Worm (Caenorhabditis elegans): ENCODE measurements around the gene col-137.
A peak's percentile ranks its signal among the peaks of the same experiment; 100 is the strongest.
"Not testable (repeated sequence)": the region's sequence is repeated elsewhere in the genome, so short reads cannot be mapped to it uniquely, and the experiment has no call there.

The col-137 gene

DNA sequence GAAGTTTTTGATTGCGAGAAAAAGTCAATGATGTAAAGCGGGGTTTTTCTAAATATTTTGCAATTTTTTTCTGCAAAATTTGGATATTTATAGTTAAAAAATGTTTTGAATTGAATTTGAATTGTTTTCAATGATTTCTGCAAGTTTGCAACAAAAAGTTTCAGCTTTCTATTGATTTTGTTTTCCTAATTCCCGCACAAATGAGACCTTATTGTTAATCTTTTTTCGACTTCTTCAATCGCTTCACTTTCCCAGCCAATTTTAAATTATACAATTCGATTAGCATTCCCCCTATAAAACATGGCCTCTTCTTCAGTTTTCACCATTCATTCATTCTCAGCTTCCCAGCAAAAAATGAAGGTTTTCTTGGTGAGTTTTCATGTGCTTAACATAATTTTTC, 28.0 kb upstream of the col-137 start, which contains the start of gene fipr-27:
Gene fipr-27, plus strand, starts transcription at position 301 of the 400 bp plus-strand sequence.
- TF ChIP-seq tlf-1 (GFP tag; optimal IDR thresholded peaks at IDR 0.05) (no peak), F49E8.2 (tag; optimal IDR thresholded peaks at IDR 0.05; ENCODE audit: insufficient read depth) (no peak), F57C9.4 (tag; optimal IDR thresholded peaks at IDR 0.05) (no peak), Y67H2A.10 (GFP tag; conservative IDR thresholded peaks at IDR 0.05) (no peak), nhr-80 (tag; optimal IDR thresholded peaks at IDR 0.05) (no peak), lin-54 (GFP tag; optimal IDR thresholded peaks at IDR 0.05) (no peak), attf-5 (GFP tag; optimal IDR thresholded peaks at IDR 0.05) (no peak), T07F8.4 (tag; optimal IDR thresholded peaks at IDR 0.05) (no peak), athp-1 (tag; optimal IDR thresholded peaks at IDR 0.05) (no peak), ceh-58 (GFP tag; IDR thresholded peaks at IDR 0.05) (no peak), pbrm-1 (GFP tag; IDR thresholded peaks at IDR 0.05) (no peak)

DNA sequence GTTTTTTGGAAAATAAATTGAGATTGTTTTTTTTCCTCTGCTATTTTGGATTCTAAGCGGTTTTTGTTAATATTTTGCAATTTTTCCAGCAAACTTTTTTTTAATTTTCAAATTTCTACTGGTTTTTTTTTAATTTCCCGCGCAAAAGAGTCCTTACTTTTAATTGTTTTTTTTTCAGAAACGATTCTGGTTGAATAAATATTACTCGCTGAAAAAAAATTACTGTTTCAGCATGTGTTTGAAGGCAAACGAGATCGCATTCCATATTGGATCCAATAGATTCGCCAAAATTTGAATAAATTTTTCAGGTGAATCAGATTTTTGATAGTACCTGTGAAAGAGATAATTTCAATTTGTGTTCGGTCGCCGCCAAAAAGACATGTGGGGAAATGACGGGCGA, 27.2 kb upstream of the col-137 start:
- TF ChIP-seq ceh-58 (GFP tag; IDR thresholded peaks at IDR 0.05) (no peak), attf-6 (GFP tag; IDR thresholded peaks at IDR 0.05) (0 out of 2 replicates have a peak, but pooled peaks have one; percentile 15), snpc-4 (GFP tag; optimal IDR thresholded peaks at IDR 0.05) (no peak), snpc-4 (tag; optimal IDR thresholded peaks at IDR 0.05) (peak in 1 of 4 experiments; percentile 44), ztf-18 (tag; optimal IDR thresholded peaks at IDR 0.05) (no peak), mcd-1 (GFP tag; IDR thresholded peaks at IDR 0.05) (no peak)

DNA sequence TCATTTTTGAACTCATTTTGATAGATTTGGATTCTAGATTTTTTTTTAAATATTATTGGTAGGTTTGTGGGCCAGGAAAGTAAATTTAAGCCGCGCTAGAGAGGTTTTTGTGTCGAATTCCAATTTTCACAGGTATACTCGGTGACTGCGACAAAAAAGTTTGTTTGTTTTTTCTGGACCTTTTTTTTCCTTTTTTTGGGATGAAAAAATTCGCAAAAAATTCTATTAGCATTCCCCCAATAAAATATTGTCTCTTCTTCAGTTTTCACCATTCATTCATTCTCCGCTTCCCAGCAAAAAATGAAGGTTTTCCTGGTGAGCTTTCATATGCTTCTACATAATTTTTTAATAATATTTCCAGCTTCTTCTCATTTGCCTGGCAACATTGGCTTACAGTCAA, 26.5 kb upstream of the col-137 start, which contains the start of gene Y51H4A.936:
Gene Y51H4A.936, plus strand, starts transcription at position 301 of the 400 bp plus-strand sequence.
- TF ChIP-seq let-526 (GFP tag; IDR thresholded peaks at IDR 0.05) (no peak), D2030.7 (GFP tag; IDR thresholded peaks at IDR 0.05) (no peak), ceh-79 (tag; optimal IDR thresholded peaks at IDR 0.05) (no peak), ceh-100 (GFP tag; IDR thresholded peaks at IDR 0.05) (no peak)

DNA sequence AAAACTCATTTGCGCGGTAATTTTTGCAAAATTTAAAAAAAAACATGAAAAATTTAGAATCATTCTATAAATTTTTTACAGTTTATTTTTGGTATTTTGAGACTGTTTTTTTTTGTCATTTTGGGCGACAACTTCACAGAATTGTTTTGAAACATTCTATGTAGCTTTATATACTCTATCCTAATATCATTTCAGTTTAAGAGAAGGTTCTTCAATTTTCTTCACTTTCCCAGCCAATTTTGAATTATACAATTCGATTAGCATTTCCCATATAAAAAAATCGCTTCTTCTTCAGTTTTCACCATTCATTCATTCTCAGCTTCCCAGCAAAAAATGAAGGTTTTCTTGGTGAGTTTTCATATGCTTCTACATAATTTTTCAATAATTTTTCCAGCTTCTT, 25.1 kb upstream of the col-137 start, which contains the start of gene fipr-28:
Gene fipr-28, plus strand, starts transcription at position 301 of the 400 bp plus-strand sequence.
- TF ChIP-seq pbrm-1 (GFP tag; IDR thresholded peaks at IDR 0.05), result no peak
- TF ChIP-seq rpc-1 (optimal IDR thresholded peaks at IDR 0.05), result no peak
- TF ChIP-seq rpc-1 (tag; optimal IDR thresholded peaks at IDR 0.05), result no peak
- no peak for TF ChIP-seq mcd-1 (GFP tag; IDR thresholded peaks at IDR 0.05)
- TF ChIP-seq him-1 (tag; optimal IDR thresholded peaks at IDR 0.05), result no peak
- no peak for TF ChIP-seq sdz-38 (tag; optimal IDR thresholded peaks at IDR 0.05)
- TF ChIP-seq nhr-90 (tag; optimal IDR thresholded peaks at IDR 0.05), result no peak
- no peak for TF ChIP-seq egrh-3 (GFP tag; IDR thresholded peaks at IDR 0.05)
- TF ChIP-seq Y95B8A.8 (GFP tag; IDR thresholded peaks at IDR 0.05), result no peak
- TF ChIP-seq lin-26 (GFP tag; IDR thresholded peaks at IDR 0.05), result no peak

DNA sequence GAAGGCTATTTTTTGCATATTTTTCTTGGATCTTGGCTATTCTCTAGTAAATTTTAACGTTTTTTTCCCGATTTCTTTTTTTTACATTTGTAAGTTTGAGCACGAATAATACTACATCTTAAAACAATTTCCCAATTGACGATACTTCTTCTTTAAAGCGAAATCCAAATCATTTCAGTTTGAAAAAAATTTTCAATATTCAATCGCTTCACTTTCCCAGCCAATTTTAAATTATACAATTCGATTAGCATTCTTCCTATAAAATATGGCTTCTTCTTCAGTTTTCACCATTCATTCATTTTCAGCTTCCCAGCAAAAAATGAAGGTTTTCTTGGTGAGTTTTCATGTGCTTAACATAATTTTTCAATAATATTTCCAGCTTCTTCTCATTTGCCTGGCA, 23.3 kb upstream of the col-137 start, which contains the start of gene fip-7:
Gene fip-7, plus strand, starts transcription at position 301 of the 400 bp plus-strand sequence.
- TF ChIP-seq rcor-1 (GFP tag; IDR thresholded peaks at IDR 0.05); lin-54 (GFP tag; optimal IDR thresholded peaks at IDR 0.05); sea-2 (GFP tag; IDR thresholded peaks at IDR 0.05): not testable (repeated sequence)

DNA sequence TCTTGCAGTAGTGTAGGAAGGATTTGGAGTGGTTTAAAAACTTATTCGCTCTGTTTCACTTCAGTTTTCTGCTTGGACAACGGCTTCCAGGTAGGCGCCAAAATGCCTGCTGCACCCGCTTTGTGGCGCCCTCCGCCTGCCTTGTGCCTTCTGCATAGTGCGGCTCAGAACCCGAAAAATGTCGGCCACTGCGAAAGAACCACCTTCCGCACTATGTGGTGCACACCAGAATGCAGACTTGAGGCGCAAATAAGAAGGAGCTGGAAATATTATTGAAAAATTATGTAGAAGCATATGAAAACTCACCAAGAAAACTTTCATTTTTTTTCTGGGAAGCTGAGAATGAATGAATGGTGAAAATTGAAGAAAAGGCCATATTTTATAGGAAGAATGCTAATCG, 20.5 kb upstream of the col-137 start:
- not testable (repeated sequence) for TF ChIP-seq snpc-4 (GFP tag; optimal IDR thresholded peaks at IDR 0.05)
- peak in 1 of 4 experiments; percentile 44 for TF ChIP-seq snpc-4 (tag; optimal IDR thresholded peaks at IDR 0.05)
- peak; percentile 51 for TF ChIP-seq attf-6 (GFP tag; IDR thresholded peaks at IDR 0.05)

All from whole organism, young adult.